Worm (Caenorhabditis elegans) whole organism, young adult: ENCODE results near the gene C48B4.6.
A peak's percentile ranks its signal among the peaks of the same experiment; 100 is the strongest.

Experiments
- B0019.2 ChIP-seq: fragments of 200-800 bp; sonication (Bioruptor generic); conservative IDR thresholded peaks from 2 replicates; pipeline ENCODE4 v1.3.6; 2022; ENCODE audit warnings: missing genetic modification reagents, missing genetic modification characterization, missing compliant biosample characterization
- B0035.1 ChIP-seq: sonication (generic microtip); optimal IDR thresholded peaks from 2 replicates; lab custom pipeline; 2016; ENCODE audit warnings: missing genetic modification characterization, mild to moderate bottlenecking, missing compliant biosample characterization, missing genotype, missing genetic modification reagents
- F33H1.4 ChIP-seq: fragments of 200-800 bp; sonication (Bioruptor generic); IDR thresholded peaks from 2 replicates; pipeline ENCODE4 v1.3.6; 2022; ENCODE audit warnings: missing genetic modification reagents, missing genetic modification characterization, missing compliant biosample characterization
- F49E8.2 ChIP-seq: sonication (generic microtip); optimal IDR thresholded peaks from 3 replicates; lab custom pipeline; 2017; ENCODE audit warnings: missing genetic modification characterization, mild to moderate bottlenecking, missing compliant biosample characterization, antibody characterized with exemption, moderate library complexity; ENCODE audit not compliant: insufficient read depth
- F57C9.4 ChIP-seq: sonication (generic microtip); optimal IDR thresholded peaks from 2 replicates; lab custom pipeline; 2017; ENCODE audit warnings: mild to moderate bottlenecking, missing genetic modification characterization, missing compliant biosample characterization
- T07F8.4 ChIP-seq: sonication (generic microtip); optimal IDR thresholded peaks from 2 replicates; lab custom pipeline; 2016; ENCODE audit warnings: mild to moderate bottlenecking, missing genetic modification characterization, moderate library complexity, missing compliant biosample characterization
- T26A5.8 ChIP-seq: sonication (generic microtip); optimal IDR thresholded peaks from 2 replicates; lab custom pipeline; 2016; ENCODE audit warnings: missing genetic modification characterization, missing compliant biosample characterization
- Y53F4B.3 ChIP-seq: fragments of 200-800 bp; sonication (Bioruptor generic); IDR thresholded peaks from 2 replicates; pipeline ENCODE4 v1.3.6; 2022; ENCODE audit warnings: missing genetic modification reagents, missing genetic modification characterization, missing compliant biosample characterization
- Y56A3A.18 ChIP-seq: fragments of 200-800 bp; sonication (Bioruptor generic); IDR thresholded peaks from 2 replicates; pipeline ENCODE4 v1.3.6; 2022; ENCODE audit warnings: missing genetic modification reagents, missing genetic modification characterization, missing compliant biosample characterization
- ZK185.1 ChIP-seq: sonication (generic microtip); optimal IDR thresholded peaks from 2 replicates; lab custom pipeline; 2016; ENCODE audit warnings: mild to moderate bottlenecking, missing genetic modification characterization, missing compliant biosample characterization; ENCODE audit not compliant: poor library complexity, severe bottlenecking
- akir-1 ChIP-seq: fragments of 200-800 bp; sonication (Bioruptor generic); optimal IDR thresholded peaks from 2 replicates; lab custom pipeline; 2018; ENCODE audit warnings: mild to moderate bottlenecking, missing genetic modification characterization, moderate library complexity, missing compliant biosample characterization
- ama-1 ChIP-seq, 3 experiments: fragments of 150-350 bp in 1 of 3; sonication (generic microtip) in 2 of 3; optimal IDR thresholded peaks; 2 replicates each; lab custom pipeline; 2014 to 2018; ENCODE audit warnings: missing biosample characterization in 2 of 3, missing genetic modification characterization in 2 of 3, missing genetic modification reagents in 2 of 3
- athp-1 ChIP-seq: sonication (generic microtip); optimal IDR thresholded peaks from 2 replicates; lab custom pipeline; 2017; ENCODE audit warnings: mild to moderate bottlenecking, missing genetic modification characterization, missing compliant biosample characterization
- attf-3 ChIP-seq: fragments of 200-800 bp; sonication (Bioruptor generic); conservative IDR thresholded peaks from 2 replicates; pipeline ENCODE4 v1.3.6; 2022; ENCODE audit warnings: missing genetic modification reagents, missing genetic modification characterization, missing compliant biosample characterization
- attf-6 ChIP-seq: fragments of 200-800 bp; sonication (Bioruptor generic); IDR thresholded peaks from 2 replicates; pipeline ENCODE4 v1.3.6; 2022; ENCODE audit warnings: missing genetic modification reagents, missing genetic modification characterization, missing compliant biosample characterization
- bed-1 ChIP-seq: fragments of 200-800 bp; sonication (Bioruptor generic); IDR thresholded peaks from 2 replicates; pipeline ENCODE4 v1.3.6; 2022; ENCODE audit warnings: missing genetic modification reagents, missing genetic modification characterization, missing compliant biosample characterization
- ccch-3 ChIP-seq: fragments of 200-800 bp; sonication (Bioruptor generic); optimal IDR thresholded peaks from 2 replicates; lab custom pipeline; 2018; ENCODE audit warnings: mild to moderate bottlenecking, missing genetic modification characterization, missing compliant biosample characterization
- ceh-100 ChIP-seq: fragments of 200-800 bp; sonication (Bioruptor generic); IDR thresholded peaks from 2 replicates; pipeline ENCODE4 v1.3.6; 2022; ENCODE audit warnings: missing genetic modification reagents, missing genetic modification characterization, missing compliant biosample characterization
- ceh-58 ChIP-seq: fragments of 200-800 bp; sonication (Bioruptor generic); IDR thresholded peaks from 2 replicates; pipeline ENCODE4 v1.3.6; 2022; ENCODE audit warnings: missing genetic modification characterization, missing compliant biosample characterization
- dpl-1 ChIP-seq: fragments of 150-350 bp; optimal IDR thresholded peaks from 2 replicates; lab custom pipeline; 2014; ENCODE audit warnings: missing biosample characterization, missing genetic modification reagents, missing genetic modification characterization
- efl-1 ChIP-seq: fragments of 150-350 bp; optimal IDR thresholded peaks from 2 replicates; lab custom pipeline; 2014; ENCODE audit warnings: missing biosample characterization, missing genetic modification reagents, missing genetic modification characterization
- egl-18 ChIP-seq: fragments of 200-800 bp; sonication (Bioruptor generic); IDR thresholded peaks from 2 replicates; pipeline ENCODE4 v1.3.6; 2022; ENCODE audit warnings: missing genetic modification reagents, missing genetic modification characterization, missing compliant biosample characterization
- egl-44 ChIP-seq: fragments of 200-800 bp; sonication (Bioruptor generic); IDR thresholded peaks from 2 replicates; pipeline ENCODE4 v1.3.6; 2022; ENCODE audit warnings: missing genetic modification reagents, missing genetic modification characterization, missing compliant biosample characterization
- ekl-4 ChIP-seq: fragments of 200-800 bp; sonication (Bioruptor generic); IDR thresholded peaks from 2 replicates; pipeline ENCODE4 v1.3.6; 2022; ENCODE audit warnings: missing genetic modification reagents, missing genetic modification characterization, missing compliant biosample characterization
- him-1 ChIP-seq: sonication (generic microtip); optimal IDR thresholded peaks from 2 replicates; lab custom pipeline; 2016; ENCODE audit warnings: missing genotype, missing genetic modification reagents, missing genetic modification characterization, missing compliant biosample characterization
- hsf-1 ChIP-seq: fragments of 200-800 bp; sonication (Bioruptor generic); IDR thresholded peaks from 2 replicates; pipeline ENCODE4 v1.3.6; 2022; ENCODE audit warnings: missing genetic modification reagents, missing genetic modification characterization, missing compliant biosample characterization
- lir-1 ChIP-seq: fragments of 200-800 bp; sonication (Bioruptor generic); conservative IDR thresholded peaks from 2 replicates; pipeline ENCODE4 v1.3.6; 2022; ENCODE audit warnings: missing genetic modification reagents, missing genetic modification characterization, missing compliant biosample characterization
- lsl-1 ChIP-seq: fragments of 200-800 bp; sonication (Bioruptor generic); optimal IDR thresholded peaks from 2 replicates; lab custom pipeline; 2018; ENCODE audit warnings: mild to moderate bottlenecking, missing genetic modification characterization, moderate library complexity, missing compliant biosample characterization
- madf-3 ChIP-seq: fragments of 200-800 bp; sonication (Bioruptor generic); IDR thresholded peaks from 2 replicates; pipeline ENCODE4 v1.3.6; 2022; ENCODE audit warnings: missing genetic modification reagents, missing genetic modification characterization, missing compliant biosample characterization
- madf-6 ChIP-seq: fragments of 200-800 bp; sonication (Bioruptor generic); IDR thresholded peaks from 2 replicates; pipeline ENCODE4 v1.3.6; 2022; ENCODE audit warnings: missing genetic modification reagents, missing genetic modification characterization, missing compliant biosample characterization
- mes-4 ChIP-seq: sonication (generic microtip); optimal IDR thresholded peaks from 2 replicates; lab custom pipeline; 2016; ENCODE audit warnings: missing genotype, missing genetic modification characterization, missing compliant biosample characterization
- mxl-1 ChIP-seq: sonication (generic microtip); optimal IDR thresholded peaks from 2 replicates; lab custom pipeline; 2016; ENCODE audit warnings: missing genetic modification characterization, missing compliant biosample characterization
- nfyb-1 ChIP-seq: fragments of 200-800 bp; sonication (Bioruptor generic); IDR thresholded peaks from 2 replicates; pipeline ENCODE4 v1.3.6; 2022; ENCODE audit warnings: missing genetic modification reagents, missing genetic modification characterization, missing compliant biosample characterization
- repo-1 ChIP-seq: sonication (generic microtip); optimal IDR thresholded peaks from 2 replicates; lab custom pipeline; 2017; ENCODE audit warnings: mild to moderate bottlenecking, missing genetic modification characterization, missing compliant biosample characterization
- rpc-1 ChIP-seq, 2 experiments: fragments of 150-350 bp in 1 of 2; sonication (generic microtip) in 1 of 2; optimal IDR thresholded peaks; 2 replicates each; lab custom pipeline; 2014 to 2018; ENCODE audit warnings: missing biosample characterization in 1 of 2, missing genetic modification characterization in 1 of 2, missing genetic modification reagents in 1 of 2, missing genotype in 1 of 2
- snpc-3.4 ChIP-seq: sonication (generic microtip); optimal IDR thresholded peaks from 2 replicates; lab custom pipeline; 2017; ENCODE audit warnings: missing genetic modification characterization, mild to moderate bottlenecking, missing compliant biosample characterization, antibody characterized with exemption, moderate library complexity, missing genotype, missing genetic modification reagents
- sptf-2 ChIP-seq: fragments of 200-800 bp; sonication (Bioruptor generic); optimal IDR thresholded peaks from 2 replicates; lab custom pipeline; 2018; ENCODE audit warnings: mild to moderate bottlenecking, missing genetic modification characterization, missing compliant biosample characterization
- tbp1 ChIP-seq: fragments of 200-800 bp; sonication (Bioruptor generic); optimal IDR thresholded peaks from 2 replicates; lab custom pipeline; 2018; ENCODE audit warnings: mild to moderate bottlenecking, missing genetic modification characterization, missing compliant biosample characterization
- xnd-1 ChIP-seq: sonication (generic microtip); optimal IDR thresholded peaks from 2 replicates; lab custom pipeline; 2016; ENCODE audit warnings: missing genotype, missing genetic modification reagents, missing genetic modification characterization, missing compliant biosample characterization
- zim-3 ChIP-seq: sonication (generic microtip); optimal IDR thresholded peaks from 2 replicates; lab custom pipeline; 2017; ENCODE audit warnings: mild to moderate bottlenecking, missing genetic modification characterization, moderate library complexity, missing compliant biosample characterization
- ztf-28 ChIP-seq: fragments of 200-800 bp; sonication (Bioruptor generic); IDR thresholded peaks from 2 replicates; pipeline ENCODE4 v1.3.6; 2022; ENCODE audit warnings: missing genetic modification reagents, missing genetic modification characterization, missing compliant biosample characterization
- ztf-3 ChIP-seq: fragments of 200-800 bp; sonication (Bioruptor generic); optimal IDR thresholded peaks from 2 replicates; lab custom pipeline; 2018; ENCODE audit warnings: mild to moderate bottlenecking, missing genetic modification characterization, missing compliant biosample characterization

Gene C48B4.6

ce11 chrIII:9564410-9564809 is 6.0 kb upstream of the C48B4.6 start, which contains the start of gene C48B4.10:
C48B4.10 (minus strand) TSS chrIII:9564510.
- 0 out of 2 replicates have a peak, but pooled peaks have one; percentile 12 for TF ChIP-seq madf-6 (GFP tag; lab: Robert Waterston, UW)
- TF ChIP-seq Y53F4B.3 (GFP tag; lab: Robert Waterston, UW) = no peak

- TF ChIP-seq tbp1 (no peak), lsl-1 (GFP tag; lab: Kevin White, UChicago) (no peak), rpc-1 (optimal IDR thresholded peaks at IDR 0.05; lab: Kevin White, UChicago) (no peak), rpc-1 (tag; optimal IDR thresholded peaks at IDR 0.05; lab: Kevin White, UChicago) (no peak), egl-18 (GFP tag; lab: Robert Waterston, UW) (no peak), mes-4 (tag; lab: Kevin White, UChicago) (no peak), B0035.1 (tag; lab: Kevin White, UChicago) (no peak), akir-1 (GFP tag; lab: Kevin White, UChicago) (no peak), dpl-1 (GFP tag; lab: Kevin White, UChicago) (no peak), ztf-3 (no peak), ceh-58 (no peak), attf-3 (GFP tag; lab: Robert Waterston, UW) (no peak), athp-1 (tag; lab: Kevin White, UChicago) (no peak), lir-1 (GFP tag; lab: Robert Waterston, UW) (no peak), him-1 (tag; lab: Kevin White, UChicago) (no peak)
These were observed 4.9 kb upstream of the C48B4.6 start, which contains the start of gene C48B4.9 for ce11 chrIII:9563235-9563634. C48B4.9 (minus strand) TSS chrIII:9563335.

- no peak for TF ChIP-seq T26A5.8
- no peak for TF ChIP-seq Y56A3A.18 (GFP tag; lab: Robert Waterston, UW)
- no peak for TF ChIP-seq nfyb-1 (GFP tag; lab: Robert Waterston, UW)
- no peak for TF ChIP-seq T07F8.4 (tag; lab: Kevin White, UChicago)
- TF ChIP-seq him-1 (tag; lab: Kevin White, UChicago) = no peak
- no peak for TF ChIP-seq ekl-4 (GFP tag; lab: Robert Waterston, UW)
- no peak for TF ChIP-seq zim-3 (tag; lab: Kevin White, UChicago)
- TF ChIP-seq madf-3 = no peak
- no peak for TF ChIP-seq madf-6 (GFP tag; lab: Robert Waterston, UW)
- TF ChIP-seq ceh-100 (GFP tag; lab: Robert Waterston, UW) = no peak
- TF ChIP-seq Y53F4B.3 (GFP tag; lab: Robert Waterston, UW) = no peak
- no peak for TF ChIP-seq repo-1 (tag; lab: Kevin White, UChicago)
- no peak for TF ChIP-seq ccch-3
These were observed 2.8 kb upstream of the C48B4.6 start, which contains the start of gene C48B4.8 for ce11 chrIII:9561158-9561557. C48B4.8 (minus strand) TSS chrIII:9561258.

DNA sequence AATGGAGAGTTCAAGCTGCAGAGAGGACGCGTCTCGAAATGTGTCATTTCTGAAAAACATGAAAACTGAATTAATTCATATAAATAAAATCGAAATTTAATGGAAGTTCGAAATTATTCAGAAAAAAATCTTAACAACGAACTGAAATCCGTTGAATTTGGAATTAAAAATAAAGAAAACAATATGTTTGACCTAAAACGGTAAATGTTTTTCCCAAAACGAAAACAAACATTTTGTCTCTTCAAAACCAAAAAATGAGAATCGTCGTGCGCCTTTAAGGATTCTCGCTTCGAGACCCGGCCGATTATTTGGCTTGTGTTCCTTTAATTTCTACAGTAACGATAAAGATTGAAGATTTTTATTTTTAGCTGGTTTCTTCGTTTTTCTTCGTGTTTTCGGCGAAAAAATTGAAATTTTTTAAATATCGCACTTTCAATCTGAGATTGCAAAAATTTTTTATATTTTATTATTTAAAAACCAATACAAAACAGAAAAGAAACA is 1.1 kb upstream of the C48B4.6 start, which contains the start of gene C48B4.7:
C48B4.7 (minus strand) TSS at position 51 of the 501 bp plus-strand sequence.
- TF ChIP-seq F49E8.2 (tag; lab: Kevin White, UChicago) = peak; percentile 44
- no peak for TF ChIP-seq ama-1 (optimal IDR thresholded peaks at IDR 0.05; lab: Kevin White, UChicago)
- no peak for TF ChIP-seq ama-1 (GFP tag; optimal IDR thresholded peaks at IDR 0.05; lab: Kevin White, UChicago)
- no peak for TF ChIP-seq ztf-28 (GFP tag; lab: Robert Waterston, UW)
- TF ChIP-seq attf-6 (GFP tag; lab: Robert Waterston, UW) = no peak
- TF ChIP-seq bed-1 (GFP tag; lab: Robert Waterston, UW) = no peak
- TF ChIP-seq egl-44 (GFP tag; lab: Robert Waterston, UW) = no peak
- TF ChIP-seq mxl-1 (tag; lab: Kevin White, UChicago) = no peak
- TF ChIP-seq hsf-1 (GFP tag; lab: Robert Waterston, UW) = no peak
- TF ChIP-seq ZK185.1 = no peak
- TF ChIP-seq snpc-3.4 (tag; lab: Kevin White, UChicago) = peak; percentile 37
- TF ChIP-seq T07F8.4 (tag; lab: Kevin White, UChicago) = no peak
- TF ChIP-seq madf-6 (GFP tag; lab: Robert Waterston, UW) = peak; percentile 90
- no peak for TF ChIP-seq B0035.1 (tag; lab: Kevin White, UChicago)
- peak; percentile 31 for TF ChIP-seq efl-1 (GFP tag; lab: Kevin White, UChicago)
- no peak for TF ChIP-seq madf-3
- TF ChIP-seq tbp1 = no peak
- peak; percentile 90 for TF ChIP-seq F33H1.4
- no peak for TF ChIP-seq sptf-2
- TF ChIP-seq F57C9.4 (tag; lab: Kevin White, UChicago) = no peak
- peak; percentile 64 for TF ChIP-seq him-1 (tag; lab: Kevin White, UChicago)
- TF ChIP-seq B0019.2 (GFP tag; lab: Robert Waterston, UW) = no peak
- peak; percentile 78 for TF ChIP-seq xnd-1 (tag; lab: Kevin White, UChicago)
- TF ChIP-seq lsl-1 (GFP tag; lab: Kevin White, UChicago) = peak; percentile 87
